Fruit fly (Drosophila melanogaster) whole organism, wandering third instar larva: ENCODE results near the gene Gyc32E.

ENCODE experiments used
- Abd-B ChIP-seq: fragments of >200 bp; optimal IDR thresholded peaks from 2 replicates; lab custom pipeline; 2017; ENCODE audit warnings: missing biosample characterization, missing genetic modification characterization
- Dif ChIP-seq: fragments of 200-275, 200-300 bp; sonication (Bioruptor generic); optimal IDR thresholded peaks from 2 replicates; lab custom pipeline; 2018; ENCODE audit warnings: missing biosample characterization, missing genetic modification characterization; ENCODE audit not compliant: partially characterized antibody
- GATAd ChIP-seq: sonication (Bioruptor generic); optimal IDR thresholded peaks from 2 replicates; lab custom pipeline; 2016; ENCODE audit warnings: missing biosample characterization, missing genetic modification characterization
- HLH106 ChIP-seq: fragments of 200-800 bp; optimal IDR thresholded peaks from 3 replicates; lab custom pipeline; 2019; ENCODE audit warnings: missing biosample characterization, mild to moderate bottlenecking, missing genetic modification characterization, moderate library complexity
- Jra ChIP-seq: sonication (Bioruptor generic); optimal IDR thresholded peaks from 2 replicates; lab custom pipeline; 2016; ENCODE audit warnings: missing biosample characterization, missing genetic modification characterization
- Rel ChIP-seq, 2 experiments: fragments of 200-800 bp; sonication (Bioruptor generic) in 1 of 2; optimal IDR thresholded peaks; 2 replicates in 1 of 2; 3 replicates in 1 of 2; lab custom pipeline; 2016 to 2019; ENCODE audit warnings: mild to moderate bottlenecking in 2 of 2, missing biosample characterization in 2 of 2, missing genetic modification characterization in 2 of 2, moderate library complexity in 1 of 2
- br ChIP-seq: fragments of 200-800 bp; sonication (Bioruptor generic); optimal IDR thresholded peaks from 2 replicates; lab custom pipeline; 2016; ENCODE audit warnings: missing biosample characterization, missing genetic modification characterization
- dl ChIP-seq, 2 experiments: fragments of 175-275, 200-275 bp in 1 of 2; fragments of 200-275 bp in 1 of 2; sonication (Bioruptor generic); optimal IDR thresholded peaks; lab custom pipeline; 2018; ENCODE audit warnings: mild to moderate bottlenecking in 2 of 2, missing biosample characterization in 2 of 2, missing genetic modification characterization in 2 of 2, moderate library complexity in 2 of 2; ENCODE audit not compliant: partially characterized antibody in 2 of 2, insufficient read depth in 1 of 2
- dmrt93B ChIP-seq: fragments of 200-800 bp; sonication (Bioruptor generic); optimal IDR thresholded peaks from 2 replicates; lab custom pipeline; 2018; ENCODE audit warnings: missing biosample characterization, mild to moderate bottlenecking, missing genetic modification characterization
- fru ChIP-seq: fragments of 200-800 bp; sonication (Bioruptor generic); optimal IDR thresholded peaks from 3 replicates; lab custom pipeline; 2016; ENCODE audit warnings: missing biosample characterization, mild to moderate bottlenecking, missing genetic modification characterization
- h ChIP-seq: fragments of 200-800 bp; sonication (Bioruptor generic); optimal IDR thresholded peaks from 3 replicates; lab custom pipeline; 2016; ENCODE audit warnings: missing biosample characterization, mild to moderate bottlenecking, missing genetic modification characterization
- jim ChIP-seq: fragments of 175-275, 200-325 bp; sonication (Bioruptor generic); optimal IDR thresholded peaks from 2 replicates; lab custom pipeline; 2016; ENCODE audit warnings: missing biosample characterization, mild to moderate bottlenecking, missing genetic modification characterization
- psq ChIP-seq: fragments of 200-800 bp; sonication (Bioruptor generic); optimal IDR thresholded peaks from 3 replicates; lab custom pipeline; 2017; ENCODE audit warnings: missing biosample characterization, mild to moderate bottlenecking, missing genetic modification characterization, moderate library complexity
- sv ChIP-seq: fragments of 200-800 bp; sonication (Bioruptor generic); optimal IDR thresholded peaks from 3 replicates; lab custom pipeline; 2016; ENCODE audit warnings: missing biosample characterization, missing genetic modification characterization

dm6 chr2L:11119966-11120517 lies 28.9 kb downstream of the Gyc32E start, which contains the start of gene CG6230:
- no peak for TF ChIP-seq br
- no peak for TF ChIP-seq psq
- TF ChIP-seq dl (GFP tag; optimal IDR thresholded peaks at IDR 0.05; lab: Kevin White, UChicago; ENCODE audit: insufficient read depth in 1 of 2, partially characterized antibody in 2 of 2), result no peak
- TF ChIP-seq Jra (GFP tag; lab: Kevin White, UChicago), result no peak
- TF ChIP-seq Abd-B, result no peak
- no peak for TF ChIP-seq Dif
- no peak for TF ChIP-seq Rel (GFP tag; optimal IDR thresholded peaks at IDR 0.05; lab: Kevin White, UChicago)
- TF ChIP-seq Rel (tag; optimal IDR thresholded peaks at IDR 0.05; lab: Kevin White, UChicago), result no peak
- TF ChIP-seq GATAd, result no peak
- TF ChIP-seq jim, result no peak
- no peak for TF ChIP-seq sv
- TF ChIP-seq fru (GFP tag; lab: Kevin White, UChicago), result no peak
- no peak for TF ChIP-seq h (GFP tag; lab: Kevin White, UChicago)
- TF ChIP-seq dmrt93B, result no peak
- no peak for TF ChIP-seq HLH106 (tag; lab: Kevin White, UChicago)
